Worm (Caenorhabditis elegans): ENCODE measurements around the gene col-94.

The col-94 gene

ce11 chrIII:10995156-10995555 lies 7.5 kb upstream of the col-94 start, which contains the start of gene dmsr-5:
TSS of gene dmsr-5 (minus strand) at chrIII:10995256.
- TF ChIP-seq W03F9.2 (tag; optimal IDR thresholded peaks at IDR 0.05) = no peak
- TF ChIP-seq dao-5 (tag; optimal IDR thresholded peaks at IDR 0.05) = no peak
- no peak for TF ChIP-seq him-1 (tag; optimal IDR thresholded peaks at IDR 0.05)

DNA sequence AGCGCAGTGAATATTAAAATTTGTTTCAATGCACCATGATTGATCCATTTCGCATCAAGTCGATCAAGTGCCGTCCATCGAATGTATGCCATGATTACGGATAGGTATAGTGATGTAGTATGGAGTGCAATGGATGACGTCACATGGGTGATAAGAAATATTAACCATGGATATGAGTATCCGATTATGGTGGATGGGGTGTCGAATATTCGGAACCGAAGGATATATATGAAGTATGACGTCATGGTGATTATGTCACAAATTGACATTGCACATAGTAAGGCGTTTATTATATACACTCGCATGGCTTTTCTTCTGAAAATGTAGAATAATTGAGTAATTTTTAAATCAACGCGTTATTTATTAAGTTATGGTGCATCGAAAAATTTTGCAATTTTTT lies 6.4 kb upstream of the col-94 start:
- no peak for TF ChIP-seq him-1 (tag; optimal IDR thresholded peaks at IDR 0.05)
- TF ChIP-seq W03F9.2 (tag; optimal IDR thresholded peaks at IDR 0.05) = no peak
- TF ChIP-seq dao-5 (tag; optimal IDR thresholded peaks at IDR 0.05) = no peak

DNA sequence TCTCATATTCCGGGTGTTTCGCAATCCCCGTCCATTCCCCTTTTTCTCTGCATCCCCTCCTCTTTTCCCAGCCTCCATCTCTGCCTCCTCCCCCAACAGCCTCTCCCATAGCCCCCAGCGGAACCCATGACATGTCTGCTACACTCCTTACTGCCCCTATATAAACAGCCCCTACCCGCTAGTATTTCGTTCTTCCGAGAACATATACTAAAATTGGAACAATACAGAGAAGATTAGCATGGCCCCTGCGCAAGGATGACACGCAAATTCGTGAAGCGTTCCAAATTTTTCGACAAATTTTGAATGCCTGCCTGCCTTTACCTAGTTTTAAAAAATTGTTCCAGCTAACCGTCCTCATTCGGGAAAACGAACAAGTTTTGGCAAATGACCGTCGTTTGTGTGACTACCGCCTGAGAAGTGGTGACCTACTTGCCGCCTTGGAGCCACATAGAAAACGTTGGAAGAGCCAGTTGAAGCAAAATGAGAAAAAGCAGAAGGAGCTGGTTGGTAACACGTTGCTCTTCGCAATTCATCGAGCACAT lies 1.9 kb upstream of the col-94 start:
- TF ChIP-seq W03F9.2 (tag; optimal IDR thresholded peaks at IDR 0.05) (peak; percentile 81), dao-5 (tag; optimal IDR thresholded peaks at IDR 0.05) (peak; percentile 89), him-1 (tag; optimal IDR thresholded peaks at IDR 0.05) (peak; percentile 97)

ce11 chrIII:10985559-10986036 lies 2.1 kb downstream of the col-94 start, which contains the start of gene col-93:
TSS of gene col-93 (minus strand) at chrIII:10985609.
- TF ChIP-seq dao-5 (tag; optimal IDR thresholded peaks at IDR 0.05) (no peak), him-1 (tag; optimal IDR thresholded peaks at IDR 0.05) (no peak), W03F9.2 (tag; optimal IDR thresholded peaks at IDR 0.05) (no peak)

DNA sequence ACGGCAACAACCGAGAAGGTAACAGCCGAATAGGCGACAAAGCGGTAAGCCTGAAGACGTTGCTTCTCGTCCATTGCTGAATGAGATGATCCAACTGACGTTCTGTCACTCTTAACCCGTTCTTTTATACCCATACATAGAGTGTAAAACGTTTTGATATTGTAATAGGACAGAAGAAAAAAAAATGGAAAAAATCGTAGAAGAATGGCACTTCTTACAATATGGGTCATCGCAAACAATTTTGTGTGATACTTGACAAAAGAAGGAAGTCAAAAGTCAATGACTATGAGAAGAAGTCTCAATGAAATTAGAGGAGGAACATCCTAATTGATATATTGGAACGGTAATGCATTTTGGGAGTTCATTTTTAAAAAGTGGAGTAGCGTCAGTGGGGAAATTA lies 4.5 kb downstream of the col-94 start, which contains the start of gene col-92:
Gene col-92 (minus strand): TSS at position 101 of the 400 bp plus-strand sequence.
- no peak for TF ChIP-seq dao-5 (tag; optimal IDR thresholded peaks at IDR 0.05)
- no peak for TF ChIP-seq him-1 (tag; optimal IDR thresholded peaks at IDR 0.05)
- no peak for TF ChIP-seq W03F9.2 (tag; optimal IDR thresholded peaks at IDR 0.05)

DNA sequence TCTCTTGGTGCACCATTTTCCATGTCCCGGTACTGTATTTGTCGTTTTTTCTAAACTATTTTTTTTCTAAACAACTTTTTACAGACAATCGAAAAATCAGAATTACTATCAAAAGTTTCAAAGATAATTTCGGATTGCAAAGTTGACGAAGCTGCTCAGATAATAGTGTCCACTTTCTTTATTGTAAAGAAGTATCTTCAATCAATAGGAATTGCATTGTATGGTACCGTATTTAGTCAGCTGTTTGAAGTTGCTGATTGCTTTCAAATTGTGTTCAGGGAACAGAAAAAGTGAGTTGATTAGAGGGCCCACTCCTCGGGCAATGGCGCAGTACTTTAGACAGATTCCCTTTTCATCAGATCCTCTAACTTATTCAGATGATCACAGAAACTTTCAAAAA lies 6.1 kb downstream of the col-94 start:
- TF ChIP-seq dao-5 (tag; optimal IDR thresholded peaks at IDR 0.05) (no peak), W03F9.2 (tag; optimal IDR thresholded peaks at IDR 0.05) (no peak), him-1 (tag; optimal IDR thresholded peaks at IDR 0.05) (no peak)

DNA sequence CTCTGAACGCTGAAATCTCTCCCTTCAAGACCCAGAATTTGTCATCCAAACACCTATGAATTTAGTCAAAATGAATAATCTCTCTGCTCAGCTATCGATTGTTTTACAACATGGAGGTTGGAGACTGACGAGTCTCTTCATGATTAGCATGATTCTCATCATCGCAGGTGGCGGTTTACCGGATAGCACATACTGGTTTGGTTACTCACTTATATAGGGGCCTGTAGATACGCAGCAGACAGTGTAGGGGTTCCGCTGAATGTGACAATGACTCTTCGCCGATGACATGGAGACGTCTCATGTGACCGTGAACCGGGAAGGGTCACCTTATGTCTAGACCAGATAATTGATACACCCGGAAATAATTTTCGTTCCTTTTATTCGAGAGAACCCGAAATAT lies 11.1 kb downstream of the col-94 start:
- no peak for TF ChIP-seq dao-5 (tag; optimal IDR thresholded peaks at IDR 0.05)
- TF ChIP-seq W03F9.2 (tag; optimal IDR thresholded peaks at IDR 0.05) = no peak
- TF ChIP-seq him-1 (tag; optimal IDR thresholded peaks at IDR 0.05) = no peak

DNA sequence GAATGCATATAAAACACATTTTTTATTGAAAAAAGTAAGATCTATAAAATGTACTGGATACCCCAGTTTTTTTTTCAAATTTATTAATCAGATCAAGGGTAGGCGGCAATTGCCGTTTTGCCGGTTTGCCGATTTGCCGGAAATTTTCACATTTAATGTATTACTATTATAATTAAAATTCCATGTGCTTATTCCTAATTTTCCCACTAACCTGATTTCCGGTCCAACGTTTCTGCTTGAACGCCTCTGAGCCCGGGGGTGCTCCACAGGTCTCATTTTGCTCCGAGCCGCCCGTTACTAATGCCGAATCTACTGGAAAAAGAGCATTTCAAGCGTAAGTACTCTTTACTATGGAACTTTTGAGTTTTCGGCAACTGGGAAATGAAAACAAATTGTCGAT lies 18.0 kb downstream of the col-94 start, which contains the start of gene dhc-4:
Gene dhc-4 (plus strand): TSS at position 301 of the 400 bp plus-strand sequence.
- TF ChIP-seq dao-5 (tag; optimal IDR thresholded peaks at IDR 0.05) = no peak
- no peak for TF ChIP-seq W03F9.2 (tag; optimal IDR thresholded peaks at IDR 0.05)
- TF ChIP-seq him-1 (tag; optimal IDR thresholded peaks at IDR 0.05) = no peak

DNA sequence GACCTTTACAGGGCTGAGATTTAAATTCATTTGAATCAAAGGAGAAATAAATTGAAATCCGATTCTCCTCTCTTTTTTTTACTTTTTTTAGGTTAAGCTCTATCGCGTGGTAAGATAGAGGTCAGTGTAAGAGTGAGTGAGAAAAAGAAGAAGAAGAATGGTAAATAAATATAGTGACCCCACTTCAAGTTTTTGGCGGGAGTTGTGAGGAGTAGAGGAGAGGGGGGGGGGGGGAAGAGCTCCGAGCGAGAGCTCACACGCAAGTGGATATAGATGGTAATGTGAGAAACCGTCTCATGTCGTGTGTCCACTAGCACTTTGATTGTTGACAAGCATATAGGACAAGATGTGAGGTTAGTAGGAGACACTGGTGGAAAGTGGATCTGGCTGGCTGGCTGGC lies 20.7 kb downstream of the col-94 start, which contains the start of gene W05B2.2:
Gene W05B2.2 (minus strand): TSS at position 101 of the 400 bp plus-strand sequence.
- TF ChIP-seq W03F9.2 (tag; optimal IDR thresholded peaks at IDR 0.05) (no peak), him-1 (tag; optimal IDR thresholded peaks at IDR 0.05) (no peak)

DNA sequence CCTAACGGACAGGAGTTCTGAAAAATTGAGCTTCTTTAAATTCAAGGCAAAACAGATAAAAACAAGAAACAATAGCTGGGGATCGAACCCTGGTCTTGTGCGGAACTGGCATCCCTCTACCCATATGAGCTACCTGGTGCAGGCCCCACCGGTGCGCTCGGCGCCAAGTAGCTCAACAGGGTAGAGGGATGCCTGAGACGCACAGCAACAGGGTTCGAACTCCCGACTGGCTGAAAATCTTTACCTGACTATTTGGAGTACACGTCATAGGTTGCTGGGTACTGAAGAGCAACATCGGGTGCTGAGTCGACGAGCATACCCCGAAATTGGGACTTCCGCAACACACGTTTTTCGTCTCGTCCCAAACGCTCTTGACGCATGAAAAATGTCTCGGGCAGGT lies 24.8 kb downstream of the col-94 start:
- TF ChIP-seq him-1 (tag; optimal IDR thresholded peaks at IDR 0.05) (no peak), W03F9.2 (tag; optimal IDR thresholded peaks at IDR 0.05) (no peak), dao-5 (tag; optimal IDR thresholded peaks at IDR 0.05) (no peak)

- TF ChIP-seq dao-5 (tag; optimal IDR thresholded peaks at IDR 0.05) = no peak
- no peak for TF ChIP-seq W03F9.2 (tag; optimal IDR thresholded peaks at IDR 0.05)
- no peak for TF ChIP-seq him-1 (tag; optimal IDR thresholded peaks at IDR 0.05)
These were observed 27.3 kb downstream of the col-94 start for ce11 chrIII:10960387-10960786.

- no peak for TF ChIP-seq dao-5 (tag; optimal IDR thresholded peaks at IDR 0.05)
- no peak for TF ChIP-seq him-1 (tag; optimal IDR thresholded peaks at IDR 0.05)
- no peak for TF ChIP-seq W03F9.2 (tag; optimal IDR thresholded peaks at IDR 0.05)
These were observed 30.0 kb downstream of the col-94 start for ce11 chrIII:10957710-10958109.

ce11 chrIII:10957236-10957635 lies 30.4 kb downstream of the col-94 start:
- TF ChIP-seq dao-5 (tag; optimal IDR thresholded peaks at IDR 0.05) = no peak
- TF ChIP-seq W03F9.2 (tag; optimal IDR thresholded peaks at IDR 0.05) = no peak
- no peak for TF ChIP-seq him-1 (tag; optimal IDR thresholded peaks at IDR 0.05)

DNA sequence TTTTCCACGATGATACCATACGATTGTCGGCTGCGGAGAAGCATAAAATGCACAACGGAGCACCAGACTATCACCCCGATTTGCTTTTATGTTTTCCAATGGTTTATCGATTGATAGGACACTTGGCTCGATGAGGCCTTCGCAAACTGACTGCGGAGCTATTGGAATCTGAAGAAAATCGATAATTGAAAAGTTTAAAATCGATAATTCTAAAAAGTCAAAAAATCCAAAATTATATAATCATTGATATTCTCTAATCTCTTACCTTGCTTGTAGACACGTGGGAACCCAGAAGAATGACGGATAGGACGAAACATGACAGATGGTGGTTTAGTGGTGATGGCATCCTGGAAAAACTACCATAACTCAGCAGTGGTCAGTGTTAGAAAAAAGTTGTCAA lies 34.5 kb downstream of the col-94 start, which contains the start of gene zig-5:
Gene zig-5 (minus strand): TSS at position 349 of the 400 bp plus-strand sequence.
- no peak for TF ChIP-seq him-1 (tag; optimal IDR thresholded peaks at IDR 0.05)
- TF ChIP-seq W03F9.2 (tag; optimal IDR thresholded peaks at IDR 0.05) = no peak
- no peak for TF ChIP-seq dao-5 (tag; optimal IDR thresholded peaks at IDR 0.05)

ce11 chrIII:10951713-10952112 lies 36.0 kb downstream of the col-94 start:
- TF ChIP-seq W03F9.2 (tag; optimal IDR thresholded peaks at IDR 0.05) (no peak), dao-5 (tag; optimal IDR thresholded peaks at IDR 0.05) (no peak), him-1 (tag; optimal IDR thresholded peaks at IDR 0.05) (no peak)
